Fruit fly (Drosophila melanogaster): ENCODE results near the gene Alg14.

Alg14 gene

DNA sequence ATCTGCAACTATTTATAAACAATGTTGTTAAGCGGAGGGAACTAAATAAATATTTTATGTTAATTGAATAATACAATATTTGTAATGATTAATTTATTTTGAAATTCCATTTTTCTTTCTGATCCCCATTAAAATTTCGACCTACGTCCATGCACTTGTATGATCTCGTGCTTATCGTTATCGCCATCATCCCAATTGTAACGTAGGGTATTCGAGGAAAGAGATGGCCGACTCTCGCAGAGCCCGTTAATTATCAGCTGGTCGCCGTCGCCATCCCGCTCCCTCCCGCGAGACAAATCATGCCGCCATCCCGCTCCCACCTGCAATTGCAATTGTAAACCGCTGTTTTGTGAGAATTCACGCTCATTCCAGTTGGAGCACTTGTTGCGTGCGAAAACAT, 18.8 kb upstream of the Alg14 start, which contains the start of gene CG11655 (continued):
- TF ChIP-seq nmo (GFP tag; optimal IDR thresholded peaks at IDR 0.05) (peak; percentile 44), CG3838 (GFP tag; optimal IDR thresholded peaks at IDR 0.05) (no peak), CG10267 (tag; optimal IDR thresholded peaks at IDR 0.05) (peak; percentile 1), pum (GFP tag; optimal IDR thresholded peaks at IDR 0.05) (no peak), CG14710 (tag; optimal IDR thresholded peaks at IDR 0.05) (peak; percentile 24), CG12155 (GFP tag; optimal IDR thresholded peaks at IDR 0.05) (peak; percentile 3), al (GFP tag; IDR thresholded peaks at IDR 0.05) (peak; percentile 37; the same call in 1 of the 2 replicates), dimm (GFP tag; IDR thresholded peaks at IDR 0.05) (no peak), CG8388 (GFP tag; optimal IDR thresholded peaks at IDR 0.05) (no peak), sob (GFP tag; IDR thresholded peaks at IDR 0.05) (peak; percentile 23; the same call in 1 of the 2 replicates), Trl (optimal IDR thresholded peaks at IDR 0.05) (no peak), Trl (GFP tag; optimal IDR thresholded peaks at IDR 0.05) (no peak), gce (GFP tag; IDR thresholded peaks at IDR 0.05) (no peak), grau (tag; optimal IDR thresholded peaks at IDR 0.05) (peak; percentile 29), dmrt11E (tag; optimal IDR thresholded peaks at IDR 0.05) (peak; percentile 35), ci (GFP tag; IDR thresholded peaks at IDR 0.05) (0 out of 3 replicates have a peak, but pooled peaks have one; percentile 36), CG33213 (GFP tag; optimal IDR thresholded peaks at IDR 0.05) (no peak), grn (GFP tag; optimal IDR thresholded peaks at IDR 0.05) (peak; percentile 54), CG18599 (GFP tag; optimal IDR thresholded peaks at IDR 0.05) (peak; percentile 39), Dll (GFP tag; IDR thresholded peaks at IDR 0.05; ENCODE audit: partially characterized antibody) (no peak), CG4424 (GFP tag; optimal IDR thresholded peaks at IDR 0.05) (peak; percentile 41), CG6654 (GFP tag; optimal IDR thresholded peaks at IDR 0.05) (no peak), dmrt99B (tag; optimal IDR thresholded peaks at IDR 0.05) (no peak), crp (GFP tag; optimal IDR thresholded peaks at IDR 0.05) (peak in 1 of 2 experiments; percentile 80)

DNA sequence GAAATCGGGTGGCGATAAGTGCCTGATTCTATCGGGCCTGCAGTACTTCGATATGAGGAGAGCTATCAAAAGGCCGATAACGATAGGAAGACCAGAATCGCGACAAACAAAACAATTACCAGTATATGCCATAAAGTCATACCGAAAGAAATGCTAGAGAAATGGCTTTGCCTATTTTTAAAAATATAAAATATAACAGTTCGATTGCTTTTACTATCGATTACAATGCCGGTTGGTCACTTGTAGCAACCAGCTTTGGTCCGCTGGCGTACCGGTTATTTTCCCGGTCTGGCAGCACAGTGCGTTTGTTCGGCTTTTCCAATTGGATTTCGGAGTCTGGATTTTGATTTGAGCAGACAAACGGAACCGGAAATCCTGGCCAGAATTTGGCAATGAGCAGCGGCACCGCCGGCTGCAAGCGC, 9.5 kb upstream of the Alg14 start, which contains the start of the genes shtd, CG6294 and CG6299:
shtd (minus strand) TSS at position 6 of the 422 bp plus-strand sequence.
CG6294 (plus strand) TSS at position 287 of the 422 bp plus-strand sequence.
CG6299 (plus strand) TSS at position 287 of the 422 bp plus-strand sequence.
- no peak for TF ChIP-seq dati (GFP tag; IDR thresholded peaks at IDR 0.05)
- TF ChIP-seq CG6254 (GFP tag; optimal IDR thresholded peaks at IDR 0.05) = no peak
- TF ChIP-seq CG12391 (tag; optimal IDR thresholded peaks at IDR 0.05) = peak; percentile 36
- TF ChIP-seq sima (GFP tag; optimal IDR thresholded peaks at IDR 0.05) = no peak
- peak; percentile 27 for TF ChIP-seq CG9727 (GFP tag; optimal IDR thresholded peaks at IDR 0.05)
- TF ChIP-seq CG8478 (optimal IDR thresholded peaks at IDR 0.05) = no peak
- TF ChIP-seq CG1647 (GFP tag; optimal IDR thresholded peaks at IDR 0.05) = no peak
- TF ChIP-seq klu (GFP tag; IDR thresholded peaks at IDR 0.05) = no peak
- no peak for TF ChIP-seq psq (GFP tag; optimal IDR thresholded peaks at IDR 0.05)
- TF ChIP-seq Max (GFP tag; optimal IDR thresholded peaks at IDR 0.05) = peak; percentile 25
- no peak for TF ChIP-seq Tbp (GFP tag; optimal IDR thresholded peaks at IDR 0.05)
- no peak for TF ChIP-seq GATAe (GFP tag; conservative IDR thresholded peaks at IDR 0.05)
- peak; percentile 45 for TF ChIP-seq CG9797 (GFP tag; optimal IDR thresholded peaks at IDR 0.05)
- no peak for TF ChIP-seq tgo (GFP tag; IDR thresholded peaks at IDR 0.05)
- TF ChIP-seq sens-2 (GFP tag; IDR thresholded peaks at IDR 0.05) = no peak
- no peak for TF ChIP-seq CG4404 (GFP tag; IDR thresholded peaks at IDR 0.05)
- TF ChIP-seq croc (GFP tag; conservative IDR thresholded peaks at IDR 0.05) = no peak
- no peak for TF ChIP-seq Dad (GFP tag; optimal IDR thresholded peaks at IDR 0.05)
- TF ChIP-seq Med (GFP tag) = peak; percentile 69
- TF ChIP-seq CG10321 (GFP tag; IDR thresholded peaks at IDR 0.05) = no peak
- peak; percentile 6 for TF ChIP-seq CG18476 (GFP tag; optimal IDR thresholded peaks at IDR 0.05)
- no peak for TF ChIP-seq CG3281 (GFP tag; optimal IDR thresholded peaks at IDR 0.05)
- no peak for TF ChIP-seq lola (GFP tag; optimal IDR thresholded peaks at IDR 0.05)
- peak; percentile 55 for TF ChIP-seq Deaf1 (tag; optimal IDR thresholded peaks at IDR 0.05)
- no peak for TF ChIP-seq Gsc (GFP tag; IDR thresholded peaks at IDR 0.05)
- TF ChIP-seq Camta (GFP tag; optimal IDR thresholded peaks at IDR 0.05) = no peak
- peak; percentile 98 for TF ChIP-seq hb (GFP tag; IDR thresholded peaks at IDR 0.05; ENCODE audit: partially characterized antibody)
- no peak for TF ChIP-seq H15 (GFP tag; IDR thresholded peaks at IDR 0.05)
- no peak for TF ChIP-seq CG4820 (GFP tag; optimal IDR thresholded peaks at IDR 0.05)
